Worm (Caenorhabditis elegans) whole organism, L2 larva: ENCODE data around the gene col-8.

Experiments used
- ama-1 ChIP-seq: fragments of 150-350 bp; optimal IDR thresholded peaks from 2 replicates; lab custom pipeline; 2018; ENCODE audit warnings: inconsistent platforms
- ceh-16 ChIP-seq: fragments of 150-350 bp; optimal IDR thresholded peaks from 2 replicates; lab custom pipeline; 2014; ENCODE audit warnings: missing biosample characterization, missing genetic modification characterization
- ceh-82 ChIP-seq: fragments of 150-350 bp; optimal IDR thresholded peaks from 2 replicates; lab custom pipeline; 2014; ENCODE audit warnings: missing biosample characterization, missing genetic modification characterization
- lin-11 ChIP-seq: fragments of 150-350 bp; sonication (generic microtip); optimal IDR thresholded peaks from 2 replicates; lab custom pipeline; 2014; ENCODE audit warnings: missing biosample characterization, missing genetic modification characterization, inconsistent platforms, mixed read lengths
- lsy-2 ChIP-seq, 2 experiments: fragments of 150-350 bp in 1 of 2; sonication (generic microtip) in 1 of 2; optimal IDR thresholded peaks; 2 replicates each; lab custom pipeline; 2014 to 2017; ENCODE audit warnings: missing biosample characterization in 2 of 2, missing genetic modification characterization in 2 of 2
- mab-5 ChIP-seq: fragments of 150-350 bp; optimal IDR thresholded peaks from 2 replicates; lab custom pipeline; 2014; ENCODE audit warnings: missing biosample characterization, missing genetic modification characterization
- nhr-11 ChIP-seq: fragments of 150-350 bp; optimal IDR thresholded peaks from 2 replicates; lab custom pipeline; 2014; ENCODE audit warnings: missing biosample characterization, missing genetic modification characterization
- nhr-12 ChIP-seq: fragments of 150-350 bp; optimal IDR thresholded peaks from 2 replicates; lab custom pipeline; 2014; ENCODE audit warnings: missing biosample characterization, missing genetic modification characterization
- nhr-25 ChIP-seq: fragments of 150-350 bp; sonication (generic microtip); optimal IDR thresholded peaks from 3 replicates; lab custom pipeline; 2014; ENCODE audit warnings: missing biosample characterization, missing genetic modification characterization
- nhr-77 ChIP-seq: fragments of 150-350 bp; optimal IDR thresholded peaks from 2 replicates; lab custom pipeline; 2014; ENCODE audit warnings: missing biosample characterization, missing genetic modification characterization
- sma-9 ChIP-seq, 2 experiments: fragments of 150-350 bp in 1 of 2; sonication (generic microtip) in 1 of 2; optimal IDR thresholded peaks; 2 replicates each; lab custom pipeline; 2014 to 2016; ENCODE audit warnings: missing genetic modification characterization in 2 of 2, mild to moderate bottlenecking in 1 of 2, missing biosample characterization in 1 of 2, missing compliant biosample characterization in 1 of 2, missing genetic modification reagents in 1 of 2, moderate library complexity in 1 of 2
- snpc-4 ChIP-seq: fragments of 150-350 bp; optimal IDR thresholded peaks from 2 replicates; lab custom pipeline; 2014; ENCODE audit warnings: missing biosample characterization, missing genetic modification characterization
- unc-55 ChIP-seq: fragments of 150-350 bp; sonication (generic microtip); optimal IDR thresholded peaks from 3 replicates; lab custom pipeline; 2014; ENCODE audit warnings: missing biosample characterization, missing genetic modification reagents, missing genetic modification characterization
- unc-62 ChIP-seq: fragments of 150-350 bp; optimal IDR thresholded peaks from 2 replicates; lab custom pipeline; 2014; ENCODE audit warnings: missing biosample characterization, missing genetic modification reagents, missing genetic modification characterization

- TF ChIP-seq nhr-12 (tag; lab: Kevin White, UChicago) (no peak), nhr-11 (tag; lab: Kevin White, UChicago) (no peak), mab-5 (no peak), unc-55 (GFP tag; lab: Kevin White, UChicago) (no peak), nhr-25 (tag; lab: Kevin White, UChicago) (no peak), ceh-82 (no peak), ama-1 (no peak), nhr-77 (no peak), sma-9 (GFP tag; optimal IDR thresholded peaks at IDR 0.05; lab: Kevin White, UChicago) (no peak), sma-9 (tag; optimal IDR thresholded peaks at IDR 0.05; lab: Kevin White, UChicago) (no peak), snpc-4 (tag; lab: Kevin White, UChicago) (no peak), unc-62 (GFP tag; lab: Kevin White, UChicago) (no peak), ceh-16 (tag; lab: Kevin White, UChicago) (no peak), lin-11 (tag; lab: Kevin White, UChicago) (no peak), lsy-2 (tag; optimal IDR thresholded peaks at IDR 0.05; lab: Kevin White, UChicago) (no peak)
Measured at ce11 chrIII:6979584-6979983, 40.8 kb downstream of the col-8 start, which contains the start of gene ceh-20.
